Worm (Caenorhabditis elegans) whole organism, mixed stage, embryonic: Measurements from ENCODE around the gene C25F9.2.

ENCODE experiments used
- ces-1 ChIP-seq: fragments of 150-350 bp; optimal IDR thresholded peaks from 2 replicates; lab custom pipeline; 2014; ENCODE audit warnings: missing biosample characterization, missing genetic modification reagents, missing genetic modification characterization
- flh-1 ChIP-seq: fragments of 200-800 bp; sonication (Bioruptor generic); optimal IDR thresholded peaks from 2 replicates; lab custom pipeline; 2018; ENCODE audit warnings: mild to moderate bottlenecking, missing genetic modification characterization, moderate library complexity, missing compliant biosample characterization
- mep-1 ChIP-seq: fragments of 150-350 bp; optimal IDR thresholded peaks from 2 replicates; lab custom pipeline; 2017; ENCODE audit warnings: missing biosample characterization, missing genetic modification reagents, missing genetic modification characterization, inconsistent platforms
- nhr-2 ChIP-seq: fragments of 150-350 bp; optimal IDR thresholded peaks from 2 replicates; lab custom pipeline; 2014; ENCODE audit warnings: missing biosample characterization, missing genetic modification characterization
- nhr-237 ChIP-seq: fragments of 150-350 bp; optimal IDR thresholded peaks from 2 replicates; lab custom pipeline; 2014; ENCODE audit warnings: missing biosample characterization, missing genetic modification characterization
- nhr-28 ChIP-seq: fragments of 150-350 bp; optimal IDR thresholded peaks from 2 replicates; lab custom pipeline; 2014; ENCODE audit warnings: missing biosample characterization, missing genetic modification characterization
- nhr-76 ChIP-seq: sonication (generic microtip); optimal IDR thresholded peaks from 2 replicates; lab custom pipeline; 2017; ENCODE audit warnings: missing biosample characterization, missing genetic modification characterization
- pha-4 ChIP-seq: fragments of 150-350 bp; optimal IDR thresholded peaks from 2 replicates; lab custom pipeline; 2018; ENCODE audit warnings: missing biosample characterization, missing genetic modification reagents, missing genetic modification characterization
- sptf-1 ChIP-seq: sonication (generic microtip); optimal IDR thresholded peaks from 2 replicates; lab custom pipeline; 2017; ENCODE audit warnings: mild to moderate bottlenecking, missing genetic modification characterization, moderate library complexity, missing compliant biosample characterization
- unc-39 ChIP-seq: fragments of 150-350 bp; optimal IDR thresholded peaks from 2 replicates; lab custom pipeline; 2014; ENCODE audit warnings: missing biosample characterization, missing genetic modification characterization
- unc-62 ChIP-seq: fragments of 150-350 bp; optimal IDR thresholded peaks from 2 replicates; lab custom pipeline; 2014; ENCODE audit warnings: missing biosample characterization, missing genetic modification reagents, missing genetic modification characterization

ce11 chrV:19371777-19372176, 49.5 kb upstream of the C25F9.2 start:
- TF ChIP-seq ces-1 (GFP tag; lab: Kevin White, UChicago): no peak
- TF ChIP-seq pha-4: no peak
- TF ChIP-seq nhr-237 (tag; lab: Kevin White, UChicago): no peak
- TF ChIP-seq mep-1 (tag; lab: Kevin White, UChicago): no peak
- TF ChIP-seq nhr-76 (tag; lab: Kevin White, UChicago): no peak
- no peak for TF ChIP-seq unc-62 (GFP tag; lab: Kevin White, UChicago)
- no peak for TF ChIP-seq flh-1 (GFP tag; lab: Kevin White, UChicago)
- TF ChIP-seq unc-39 (tag; lab: Kevin White, UChicago): no peak
- no peak for TF ChIP-seq nhr-2
- peak; percentile 13 for TF ChIP-seq sptf-1 (tag; lab: Kevin White, UChicago)
- TF ChIP-seq nhr-28: no peak
